Worm (Caenorhabditis elegans) whole organism, midembryonic: ENCODE measurements around the gene nhl-3.

Experiments used
- flt-1 ChIP-seq: fragments of 200-800 bp; sonication (Bioruptor generic); IDR thresholded peaks from 2 replicates; pipeline ENCODE4 v1.3.6; 2022; ENCODE audit warnings: missing genetic modification characterization, missing compliant biosample characterization
- med-1 ChIP-seq: sonication (generic microtip); optimal IDR thresholded peaks from 2 replicates; lab custom pipeline; 2017; ENCODE audit warnings: missing genetic modification characterization, mild to moderate bottlenecking, missing compliant biosample characterization, antibody characterized with exemption, missing genetic modification reagents; ENCODE audit not compliant: insufficient read depth
- ref-1 ChIP-seq: fragments of 200-800 bp; sonication (Bioruptor generic); conservative IDR thresholded peaks from 2 replicates; pipeline ENCODE4 v1.3.6; 2022; ENCODE audit warnings: missing genetic modification reagents, missing genetic modification characterization, missing compliant biosample characterization
- tab-1 ChIP-seq: fragments of 200-800 bp; sonication (Bioruptor generic); IDR thresholded peaks from 2 replicates; pipeline ENCODE4 v1.3.6; 2022; ENCODE audit warnings: missing genetic modification characterization, missing compliant biosample characterization
- ztf-23 ChIP-seq: fragments of 200-800 bp; sonication (Bioruptor generic); IDR thresholded peaks from 2 replicates; pipeline ENCODE4 v1.3.6; 2022; ENCODE audit warnings: missing genetic modification reagents, missing genetic modification characterization, missing compliant biosample characterization

ce11 chrII:556185-556584 is 45.7 kb downstream of the nhl-3 start, which contains the start of the genes C09E8.1 and C09E8.6:
- TF ChIP-seq flt-1 (GFP tag; lab: Robert Waterston, UW) (no peak), med-1 (GFP tag; lab: Kevin White, UChicago) (no peak), tab-1 (GFP tag; lab: Robert Waterston, UW) (no peak), ref-1 (GFP tag; lab: Robert Waterston, UW) (no peak), ztf-23 (GFP tag; lab: Robert Waterston, UW) (no peak)
